Worm (Caenorhabditis elegans) whole organism, late embryonic: Measurements from ENCODE around the gene F13B6.1.

Source experiments
- ama-1 ChIP-seq: fragments of 150-350 bp; optimal IDR thresholded peaks from 2 replicates; lab custom pipeline; 2014
- ceh-18 ChIP-seq: sonication (generic microtip); optimal IDR thresholded peaks from 2 replicates; lab custom pipeline; 2016; ENCODE audit warnings: missing genetic modification characterization, missing compliant biosample characterization
- ceh-31 ChIP-seq: sonication (generic microtip); optimal IDR thresholded peaks from 2 replicates; lab custom pipeline; 2016; ENCODE audit warnings: missing genetic modification characterization, missing compliant biosample characterization
- fkh-10 ChIP-seq: fragments of 150-350 bp; optimal IDR thresholded peaks from 2 replicates; lab custom pipeline; 2014; ENCODE audit warnings: missing biosample characterization, missing genetic modification reagents, missing genetic modification characterization
- lin-11 ChIP-seq: fragments of 200-800 bp; sonication (Bioruptor generic); optimal IDR thresholded peaks from 2 replicates; lab custom pipeline; 2018; ENCODE audit warnings: mild to moderate bottlenecking, missing genetic modification characterization, missing compliant biosample characterization
- nfya-1 ChIP-seq: sonication (generic microtip); optimal IDR thresholded peaks from 2 replicates; lab custom pipeline; 2017; ENCODE audit warnings: missing genetic modification characterization, mild to moderate bottlenecking, missing compliant biosample characterization, antibody characterized with exemption, moderate library complexity
- nhr-232 ChIP-seq: sonication (generic microtip); optimal IDR thresholded peaks from 2 replicates; lab custom pipeline; 2016; ENCODE audit warnings: missing genetic modification characterization, missing compliant biosample characterization
- pha-4 ChIP-seq: fragments of 150-350 bp; optimal IDR thresholded peaks from 2 replicates; lab custom pipeline; 2018; ENCODE audit warnings: missing biosample characterization, missing genetic modification reagents, missing genetic modification characterization
- unc-3 ChIP-seq, 2 experiments: fragments of 200-800 bp in 1 of 2; sonication (Bioruptor generic) in 1 of 2; sonication (generic microtip) in 1 of 2; conservative IDR thresholded peaks in 1 of 2; optimal IDR thresholded peaks in 1 of 2; 2 replicates each; pipeline versions ENCODE4 v1.3.6 to Lab custom; 2016 to 2022; ENCODE audit warnings: missing compliant biosample characterization in 2 of 2, missing genetic modification characterization in 2 of 2, missing genetic modification reagents in 1 of 2
- zip-5 ChIP-seq: sonication (generic microtip); optimal IDR thresholded peaks from 2 replicates; lab custom pipeline; 2016; ENCODE audit warnings: missing genetic modification characterization, missing compliant biosample characterization

- TF ChIP-seq pha-4 (no peak), zip-5 (tag; lab: Kevin White, UChicago) (no peak), ceh-18 (tag; lab: Kevin White, UChicago) (no peak), fkh-10 (no peak), nfya-1 (tag; lab: Kevin White, UChicago) (no peak), unc-3 (GFP tag; conservative IDR thresholded peaks at IDR 0.05; lab: Robert Waterston, UW) (no peak), unc-3 (tag; optimal IDR thresholded peaks at IDR 0.05; lab: Kevin White, UChicago) (no peak), ceh-31 (tag; lab: Kevin White, UChicago) (no peak), ama-1 (lab: Kevin White, UChicago) (no peak), lin-11 (tag; lab: Kevin White, UChicago) (no peak), nhr-232 (no peak)
These were observed 22.5 kb upstream of the F13B6.1 start, which contains the start of gene B0496.11 for ce11 chrIV:7433858-7434257.
